Worm (Caenorhabditis elegans) whole organism, L4 larva: ENCODE data around the gene C07E3.10.

Source experiments
- D1046.2 ChIP-seq: fragments of 200-800 bp; sonication (Bioruptor generic); IDR thresholded peaks from 2 replicates; pipeline ENCODE4 v1.3.6; 2022; ENCODE audit warnings: missing genetic modification characterization, missing compliant biosample characterization
- F44E2.7 ChIP-seq: fragments of 200-800 bp; sonication (Bioruptor generic); IDR thresholded peaks from 2 replicates; pipeline ENCODE4 v2.1.2; 2022; ENCODE audit warnings: missing genetic modification characterization, missing compliant biosample characterization
- R02D3.7 ChIP-seq: fragments of 150-350 bp; sonication (generic microtip); optimal IDR thresholded peaks from 3 replicates; lab custom pipeline; 2014; ENCODE audit warnings: missing biosample characterization, missing genetic modification characterization
- T20F7.1 ChIP-seq: fragments of 200-800 bp; sonication (Bioruptor generic); optimal IDR thresholded peaks from 2 replicates; lab custom pipeline; 2018; ENCODE audit warnings: mild to moderate bottlenecking, missing genetic modification characterization, missing compliant biosample characterization
- Y48G9A.11 ChIP-seq: fragments of 200-800 bp; sonication (Bioruptor generic); IDR thresholded peaks from 2 replicates; pipeline ENCODE4 v1.3.6; 2022; ENCODE audit warnings: missing genetic modification reagents, missing genetic modification characterization, missing compliant biosample characterization
- Y5F2A.4 ChIP-seq: fragments of 200-800 bp; sonication (Bioruptor generic); optimal IDR thresholded peaks from 2 replicates; lab custom pipeline; 2018; ENCODE audit warnings: mild to moderate bottlenecking, missing genetic modification characterization, missing compliant biosample characterization
- Y75B8A.6 ChIP-seq: fragments of 200-800 bp; sonication (Bioruptor generic); IDR thresholded peaks from 2 replicates; pipeline ENCODE4 v1.3.6; 2022; ENCODE audit warnings: missing genetic modification reagents, missing genetic modification characterization, missing compliant biosample characterization
- ZK337.2 ChIP-seq: fragments of 200-800 bp; sonication (Bioruptor generic); IDR thresholded peaks from 2 replicates; pipeline ENCODE4 v1.3.6; 2022; ENCODE audit warnings: missing genetic modification reagents, missing genetic modification characterization, missing compliant biosample characterization
- ZK546.5 ChIP-seq, 2 experiments: sonication (generic microtip); optimal IDR thresholded peaks; 2 replicates each; lab custom pipeline; 2017; ENCODE audit warnings: missing biosample characterization in 2 of 2, missing genetic modification characterization in 2 of 2
- attf-4 ChIP-seq: sonication (generic microtip); optimal IDR thresholded peaks from 3 replicates; lab custom pipeline; 2017; ENCODE audit warnings: missing biosample characterization, missing genetic modification characterization
- ceh-28 ChIP-seq: fragments of 150-350 bp; optimal IDR thresholded peaks from 2 replicates; lab custom pipeline; 2014; ENCODE audit warnings: missing biosample characterization, missing genetic modification reagents, missing genetic modification characterization
- ctbp-1 ChIP-seq: fragments of 200-800 bp; sonication (Bioruptor generic); IDR thresholded peaks from 2 replicates; pipeline ENCODE4 v1.3.6; 2022; ENCODE audit warnings: missing genetic modification reagents, missing genetic modification characterization, missing compliant biosample characterization
- daf-16 ChIP-seq, 3 experiments: sonication (generic microtip); optimal IDR thresholded peaks; 2 replicates each; lab custom pipeline; 2016 to 2017; ENCODE audit warnings: missing genetic modification characterization in 3 of 3, missing genetic modification reagents in 3 of 3, mild to moderate bottlenecking in 2 of 3, missing compliant biosample characterization in 2 of 3, missing biosample characterization in 1 of 3, moderate library complexity in 1 of 3
- daf-19 ChIP-seq: fragments of 200-800 bp; sonication (Bioruptor generic); conservative IDR thresholded peaks from 2 replicates; pipeline ENCODE4 v1.3.6; 2022; ENCODE audit warnings: missing genetic modification characterization, missing compliant biosample characterization
- daf-8 ChIP-seq: fragments of 200-800 bp; sonication (Bioruptor generic); IDR thresholded peaks from 2 replicates; pipeline ENCODE4 v1.3.6; 2022; ENCODE audit warnings: missing genetic modification characterization, missing compliant biosample characterization
- dmd-8 ChIP-seq: fragments of 200-800 bp; sonication (Bioruptor generic); IDR thresholded peaks from 2 replicates; pipeline ENCODE4 v1.3.6; 2022; ENCODE audit warnings: missing genetic modification characterization, missing compliant biosample characterization
- dmd-9 ChIP-seq: fragments of 200-800 bp; sonication (Bioruptor generic); IDR thresholded peaks from 2 replicates; pipeline ENCODE4 v1.3.6; 2022; ENCODE audit warnings: missing genetic modification reagents, missing genetic modification characterization, missing compliant biosample characterization
- dpl-1 ChIP-seq: fragments of 150-350 bp; optimal IDR thresholded peaks from 2 replicates; lab custom pipeline; 2014; ENCODE audit warnings: missing biosample characterization, missing genetic modification reagents, missing genetic modification characterization
- dve-1 ChIP-seq: sonication (generic microtip); optimal IDR thresholded peaks from 2 replicates; lab custom pipeline; 2017; ENCODE audit warnings: antibody characterized with exemption, mild to moderate bottlenecking, missing genetic modification characterization, missing compliant biosample characterization; ENCODE audit not compliant: insufficient read depth
- egl-27 ChIP-seq: sonication (generic microtip); optimal IDR thresholded peaks from 3 replicates; lab custom pipeline; 2017; ENCODE audit warnings: missing biosample characterization, missing genetic modification reagents, missing genetic modification characterization
- fos-1 ChIP-seq: fragments of 150-350 bp; optimal IDR thresholded peaks from 2 replicates; lab custom pipeline; 2014; ENCODE audit warnings: missing biosample characterization, missing genetic modification characterization
- gei-8 ChIP-seq: fragments of 200-800 bp; sonication (Bioruptor generic); optimal IDR thresholded peaks from 2 replicates; lab custom pipeline; 2018; ENCODE audit warnings: mild to moderate bottlenecking, missing genetic modification characterization, missing compliant biosample characterization
- hif-1 ChIP-seq, 2 experiments: sonication (generic microtip); optimal IDR thresholded peaks; 2 replicates each; lab custom pipeline; 2016 to 2017; ENCODE audit warnings: missing compliant biosample characterization in 2 of 2, missing genetic modification characterization in 2 of 2, missing genetic modification reagents in 2 of 2, missing genotype in 2 of 2, mild to moderate bottlenecking in 1 of 2
- hlh-11 ChIP-seq: fragments of 200-800 bp; sonication (Bioruptor generic); optimal IDR thresholded peaks from 2 replicates; lab custom pipeline; 2018; ENCODE audit warnings: mild to moderate bottlenecking, missing genetic modification characterization, missing compliant biosample characterization
- hlh-30 ChIP-seq: sonication (generic microtip); optimal IDR thresholded peaks from 2 replicates; lab custom pipeline; 2017; ENCODE audit warnings: antibody characterized with exemption, mild to moderate bottlenecking, missing genetic modification characterization, missing compliant biosample characterization; ENCODE audit not compliant: insufficient read depth
- jun-1 ChIP-seq: fragments of 150-350 bp; optimal IDR thresholded peaks from 2 replicates; lab custom pipeline; 2014; ENCODE audit warnings: missing biosample characterization, missing genetic modification reagents, missing genetic modification characterization
- lim-7 ChIP-seq: fragments of 200-800 bp; sonication (Bioruptor generic); IDR thresholded peaks from 2 replicates; pipeline ENCODE4 v1.3.6; 2022; ENCODE audit warnings: missing genetic modification characterization, missing compliant biosample characterization
- lin-1 ChIP-seq: fragments of 200-800 bp; sonication (Bioruptor generic); IDR thresholded peaks from 2 replicates; pipeline ENCODE4 v1.3.6; 2022; ENCODE audit warnings: missing genetic modification reagents, missing genetic modification characterization, missing compliant biosample characterization
- lin-38 ChIP-seq: fragments of 200-800 bp; sonication (Bioruptor generic); IDR thresholded peaks from 2 replicates; pipeline ENCODE4 v1.3.6; 2022; ENCODE audit warnings: missing genetic modification reagents, missing genetic modification characterization, missing compliant biosample characterization
- lir-3 ChIP-seq: sonication (generic microtip); optimal IDR thresholded peaks from 2 replicates; lab custom pipeline; 2016; ENCODE audit warnings: mild to moderate bottlenecking, missing genetic modification characterization, missing compliant biosample characterization
- lsy-2 ChIP-seq, 2 experiments: fragments of 150-350 bp in 1 of 2; sonication (generic microtip) in 1 of 2; optimal IDR thresholded peaks; 2 replicates each; lab custom pipeline; 2014 to 2017; ENCODE audit warnings: missing biosample characterization in 2 of 2, missing genetic modification characterization in 2 of 2
- mdt-29 ChIP-seq: fragments of 200-800 bp; sonication (Bioruptor generic); IDR thresholded peaks from 2 replicates; pipeline ENCODE4 v1.3.6; 2022; ENCODE audit warnings: missing genetic modification reagents, missing genetic modification characterization, missing compliant biosample characterization
- mxl-2 ChIP-seq: fragments of 200-800 bp; sonication (Bioruptor generic); conservative IDR thresholded peaks from 2 replicates; pipeline ENCODE4 v1.3.6; 2022; ENCODE audit warnings: missing genetic modification reagents, missing genetic modification characterization, missing compliant biosample characterization
- nhr-10 ChIP-seq: fragments of 150-350 bp; optimal IDR thresholded peaks from 2 replicates; lab custom pipeline; 2014; ENCODE audit warnings: missing biosample characterization, missing genetic modification characterization
- nhr-11 ChIP-seq: fragments of 150-350 bp; optimal IDR thresholded peaks from 2 replicates; lab custom pipeline; 2014; ENCODE audit warnings: missing biosample characterization, missing genetic modification characterization
- nhr-28 ChIP-seq: fragments of 150-350 bp; optimal IDR thresholded peaks from 2 replicates; lab custom pipeline; 2014; ENCODE audit warnings: missing biosample characterization, missing genetic modification characterization
- nhr-42 ChIP-seq: fragments of 200-800 bp; sonication (Bioruptor generic); IDR thresholded peaks from 2 replicates; pipeline ENCODE4 v1.3.6; 2022; ENCODE audit warnings: missing genetic modification characterization, missing compliant biosample characterization
- nhr-76 ChIP-seq: fragments of 150-350 bp; optimal IDR thresholded peaks from 2 replicates; lab custom pipeline; 2014; ENCODE audit warnings: missing biosample characterization, missing genetic modification characterization
- nhr-77 ChIP-seq: fragments of 150-350 bp; optimal IDR thresholded peaks from 2 replicates; lab custom pipeline; 2014; ENCODE audit warnings: missing biosample characterization, missing genetic modification characterization
- php-3 ChIP-seq: fragments of 200-800 bp; sonication (Bioruptor generic); IDR thresholded peaks from 2 replicates; pipeline ENCODE4 v1.3.6; 2022; ENCODE audit warnings: missing genetic modification reagents, missing genetic modification characterization, missing compliant biosample characterization
- pqm-1 ChIP-seq: sonication (generic microtip); optimal IDR thresholded peaks from 2 replicates; lab custom pipeline; 2017; ENCODE audit warnings: missing biosample characterization, missing genetic modification characterization
- rbr-2 ChIP-seq: sonication (generic microtip); optimal IDR thresholded peaks from 2 replicates; lab custom pipeline; 2016; ENCODE audit warnings: missing genotype, missing genetic modification characterization, missing compliant biosample characterization
- saeg-2 ChIP-seq: fragments of 200-800 bp; sonication (Bioruptor generic); IDR thresholded peaks from 2 replicates; pipeline ENCODE4 v1.3.6; 2022; ENCODE audit warnings: missing genetic modification reagents, missing genetic modification characterization, missing compliant biosample characterization
- sdz-12 ChIP-seq: fragments of 200-800 bp; sonication (Bioruptor generic); optimal IDR thresholded peaks from 2 replicates; lab custom pipeline; 2018; ENCODE audit warnings: mild to moderate bottlenecking, missing genetic modification characterization, missing compliant biosample characterization
- skn-1 ChIP-seq: fragments of 150-350 bp; optimal IDR thresholded peaks from 2 replicates; lab custom pipeline; 2014; ENCODE audit warnings: missing biosample characterization, missing genetic modification characterization
- snpc-4 ChIP-seq: fragments of 150-350 bp; optimal IDR thresholded peaks from 2 replicates; lab custom pipeline; 2014; ENCODE audit warnings: missing biosample characterization, missing genetic modification characterization
- spr-1 ChIP-seq: sonication (generic microtip); optimal IDR thresholded peaks from 2 replicates; lab custom pipeline; 2016; ENCODE audit warnings: mild to moderate bottlenecking, missing genetic modification characterization, missing compliant biosample characterization
- spr-3 ChIP-seq: fragments of 200-800 bp; sonication (Bioruptor generic); optimal IDR thresholded peaks from 2 replicates; lab custom pipeline; 2018; ENCODE audit warnings: mild to moderate bottlenecking, missing genetic modification characterization, missing compliant biosample characterization
- unc-130 ChIP-seq: sonication (generic microtip); optimal IDR thresholded peaks from 2 replicates; lab custom pipeline; 2016; ENCODE audit warnings: missing genetic modification reagents, missing genetic modification characterization, missing compliant biosample characterization
- vab-7 ChIP-seq: fragments of 200-800 bp; sonication (Bioruptor generic); IDR thresholded peaks from 2 replicates; pipeline ENCODE4 v1.3.6; 2022; ENCODE audit warnings: missing genetic modification reagents, missing genetic modification characterization, missing compliant biosample characterization
- zag-1 ChIP-seq: fragments of 150-350 bp; optimal IDR thresholded peaks from 2 replicates; lab custom pipeline; 2014; ENCODE audit warnings: missing biosample characterization, missing genetic modification characterization
- zfp-3 ChIP-seq: fragments of 200-800 bp; sonication (Bioruptor generic); conservative IDR thresholded peaks from 2 replicates; pipeline ENCODE4 v1.3.6; 2022; ENCODE audit warnings: missing genetic modification reagents, missing genetic modification characterization, missing compliant biosample characterization

The C07E3.10 gene

DNA sequence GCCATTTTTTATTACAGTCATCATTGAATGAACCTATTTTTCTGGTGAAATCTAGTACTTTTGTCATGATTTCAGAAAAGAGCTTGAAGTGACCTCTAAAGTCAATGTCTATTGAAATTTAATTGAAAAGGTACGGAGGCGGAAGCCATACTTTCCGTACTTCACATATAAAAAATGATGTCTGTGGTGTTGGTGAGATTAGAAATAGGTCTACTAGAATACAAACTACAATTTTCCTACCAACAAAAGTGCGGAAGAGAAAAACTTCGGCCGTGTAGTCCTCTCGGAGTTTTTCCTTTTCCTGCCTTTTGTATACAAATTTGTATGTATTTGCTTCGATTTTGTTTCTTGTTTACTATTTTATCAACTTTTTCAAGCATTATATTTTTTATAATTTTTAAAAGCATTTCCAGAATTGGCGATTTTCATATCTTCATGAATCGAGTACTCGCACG is 49.2 kb downstream of the C07E3.10 start, which contains the start of gene T09F3.4 (continued):
- TF ChIP-seq lsy-2 (tag; optimal IDR thresholded peaks at IDR 0.05; lab: Kevin White, UChicago) = peak in 1 of 2 experiments; percentile 86
- no peak for TF ChIP-seq snpc-4 (tag; lab: Kevin White, UChicago)
- no peak for TF ChIP-seq ctbp-1 (GFP tag; lab: Robert Waterston, UW)
- no peak for TF ChIP-seq saeg-2
- no peak for TF ChIP-seq lin-1 (GFP tag; lab: Robert Waterston, UW)
- no peak for TF ChIP-seq D1046.2 (GFP tag; lab: Robert Waterston, UW)
- peak; percentile 66 for TF ChIP-seq T20F7.1
- TF ChIP-seq attf-4 (tag; lab: Kevin White, UChicago) = no peak
- TF ChIP-seq lim-7 (GFP tag; lab: Robert Waterston, UW) = no peak
- TF ChIP-seq zfp-3 (GFP tag; lab: Robert Waterston, UW) = no peak
- TF ChIP-seq gei-8 (GFP tag; lab: Kevin White, UChicago) = no peak
- no peak for TF ChIP-seq F44E2.7 (GFP tag; lab: Robert Waterston, UW)
- TF ChIP-seq ZK546.5 (tag; optimal IDR thresholded peaks at IDR 0.05; lab: Kevin White, UChicago) = no peak
- TF ChIP-seq dve-1 = peak; percentile 67
- TF ChIP-seq hlh-11 (tag; lab: Kevin White, UChicago) = peak; percentile 13
- TF ChIP-seq hif-1 (tag; optimal IDR thresholded peaks at IDR 0.05; lab: Kevin White, UChicago) = peak in 1 of 2 experiments; percentile 83
- TF ChIP-seq nhr-28 (tag; lab: Kevin White, UChicago) = peak; percentile 95
- no peak for TF ChIP-seq R02D3.7 (tag; lab: Kevin White, UChicago)
- no peak for TF ChIP-seq ceh-28 (tag; lab: Kevin White, UChicago)
- TF ChIP-seq skn-1 = no peak
- TF ChIP-seq lin-38 (GFP tag; lab: Robert Waterston, UW) = peak; percentile 61
- no peak for TF ChIP-seq mdt-29 (GFP tag; lab: Robert Waterston, UW)
- TF ChIP-seq daf-8 = no peak
- peak; percentile 69 for TF ChIP-seq dpl-1 (GFP tag; lab: Kevin White, UChicago)
- TF ChIP-seq sdz-12 (GFP tag; lab: Kevin White, UChicago) = no peak
- no peak for TF ChIP-seq fos-1 (tag; lab: Kevin White, UChicago)
- TF ChIP-seq nhr-76 (tag; lab: Kevin White, UChicago) = no peak
- no peak for TF ChIP-seq vab-7 (GFP tag; lab: Robert Waterston, UW)
- TF ChIP-seq hlh-30 = peak; percentile 28
- peak; percentile 78 for TF ChIP-seq unc-130 (GFP tag; lab: Kevin White, UChicago)
- TF ChIP-seq zag-1 = no peak
- no peak for TF ChIP-seq dmd-9 (GFP tag; lab: Robert Waterston, UW)
- no peak for TF ChIP-seq daf-19
- TF ChIP-seq lir-3 (tag; lab: Kevin White, UChicago) = no peak
- no peak for TF ChIP-seq nhr-10 (tag; lab: Kevin White, UChicago)
- no peak for TF ChIP-seq pqm-1 (tag; lab: Kevin White, UChicago)
- no peak for TF ChIP-seq nhr-77 (tag; lab: Kevin White, UChicago)
- peak; percentile 8 for TF ChIP-seq rbr-2 (tag; lab: Kevin White, UChicago)
- TF ChIP-seq dmd-8 (GFP tag; lab: Robert Waterston, UW) = no peak
- TF ChIP-seq nhr-11 (tag; lab: Kevin White, UChicago) = no peak
- TF ChIP-seq jun-1 (tag; lab: Kevin White, UChicago) = no peak
- no peak for TF ChIP-seq daf-16 (GFP tag; optimal IDR thresholded peaks at IDR 0.05; lab: Kevin White, UChicago)
- peak; percentile 9 for TF ChIP-seq daf-16 (tag; optimal IDR thresholded peaks at IDR 0.05; lab: Kevin White, UChicago)
- no peak for TF ChIP-seq spr-3 (GFP tag; lab: Kevin White, UChicago)
- no peak for TF ChIP-seq Y5F2A.4 (GFP tag; lab: Kevin White, UChicago)
- no peak for TF ChIP-seq Y48G9A.11 (GFP tag; lab: Robert Waterston, UW)
- no peak for TF ChIP-seq Y75B8A.6 (GFP tag; lab: Robert Waterston, UW)
- no peak for TF ChIP-seq egl-27
- no peak for TF ChIP-seq php-3 (GFP tag; lab: Robert Waterston, UW)
- TF ChIP-seq spr-1 = no peak
- no peak for TF ChIP-seq nhr-42 (GFP tag; lab: Robert Waterston, UW)
- TF ChIP-seq ZK337.2 (GFP tag; lab: Robert Waterston, UW) = 0 out of 2 replicates have a peak, but pooled peaks have one; percentile 54
- TF ChIP-seq mxl-2 (GFP tag; lab: Robert Waterston, UW) = no peak
